Fruit fly (Drosophila melanogaster) whole organism, embryonic: ENCODE results near the gene CG4020.

ENCODE experiments used
- C15 ChIP-seq: fragments of 200-800 bp; sonication (Bioruptor generic); IDR thresholded peaks from 3 replicates; pipeline ENCODE4 v1.3.6; 2022; ENCODE audit warnings: missing biosample characterization, missing genetic modification characterization
- CG11085 ChIP-seq: fragments of 200-800 bp; sonication (Bioruptor generic); IDR thresholded peaks from 2 replicates; pipeline ENCODE4 v1.3.6; 2022; ENCODE audit warnings: missing biosample characterization, missing genetic modification characterization
- CG11560 ChIP-seq: fragments of 200-800 bp; sonication (Bioruptor generic); IDR thresholded peaks from 3 replicates; pipeline ENCODE4 v1.3.6; 2022; ENCODE audit warnings: missing biosample characterization, missing genetic modification characterization
- CG12219 ChIP-seq: fragments of 200-800 bp; sonication (Bioruptor generic); optimal IDR thresholded peaks from 3 replicates; lab custom pipeline; 2018; ENCODE audit warnings: missing biosample characterization, mild to moderate bottlenecking, missing genetic modification characterization
- CG12744 ChIP-seq: fragments of 200-800 bp; sonication (Bioruptor generic); optimal IDR thresholded peaks from 2 replicates; lab custom pipeline; 2016; ENCODE audit warnings: missing biosample characterization, missing genetic modification characterization
- CG12769 ChIP-seq: fragments of 200-800 bp; sonication (Bioruptor generic); optimal IDR thresholded peaks from 2 replicates; lab custom pipeline; 2019; ENCODE audit warnings: missing biosample characterization, mild to moderate bottlenecking, missing genetic modification characterization, moderate library complexity
- CG16863 ChIP-seq: fragments of 200-800 bp; sonication (Bioruptor generic); optimal IDR thresholded peaks from 3 replicates; lab custom pipeline; 2016; ENCODE audit warnings: missing biosample characterization, missing genetic modification characterization
- CG17385 ChIP-seq: fragments of 200-800 bp; sonication (Bioruptor generic); optimal IDR thresholded peaks from 3 replicates; lab custom pipeline; 2018; ENCODE audit warnings: missing biosample characterization, mild to moderate bottlenecking, missing genetic modification characterization
- CG17612 ChIP-seq: fragments of 200-800 bp; sonication (Bioruptor generic); IDR thresholded peaks from 2 replicates; pipeline ENCODE4 v1.3.6; 2022; ENCODE audit warnings: missing biosample characterization, missing genetic modification characterization
- CG17802 ChIP-seq: fragments of 200-800 bp; sonication (Bioruptor generic); optimal IDR thresholded peaks from 2 replicates; lab custom pipeline; 2018; ENCODE audit warnings: missing biosample characterization, mild to moderate bottlenecking, missing genetic modification characterization, moderate library complexity
- CG1832 ChIP-seq: fragments of 200-800 bp; sonication (Bioruptor generic); optimal IDR thresholded peaks from 2 replicates; lab custom pipeline; 2017; ENCODE audit warnings: missing biosample characterization, mild to moderate bottlenecking, missing genetic modification characterization, inconsistent platforms
- CG31224 ChIP-seq: fragments of 200-800 bp; sonication (Bioruptor generic); IDR thresholded peaks from 2 replicates; pipeline ENCODE4 v1.3.6; 2022; ENCODE audit warnings: missing biosample characterization, missing genetic modification characterization
- CG34376 ChIP-seq: fragments of 200-800 bp; sonication (Bioruptor generic); optimal IDR thresholded peaks from 2 replicates; lab custom pipeline; 2018; ENCODE audit warnings: missing biosample characterization, mild to moderate bottlenecking, missing genetic modification characterization
- CG42726 ChIP-seq: fragments of 200-800 bp; sonication (Bioruptor generic); IDR thresholded peaks from 2 replicates; pipeline ENCODE4 v1.3.6; 2022; ENCODE audit warnings: missing biosample characterization, missing genetic modification characterization; ENCODE audit not compliant: partially characterized antibody
- CG6254 ChIP-seq: fragments of 200-800 bp; sonication (Bioruptor generic); optimal IDR thresholded peaks from 3 replicates; lab custom pipeline; 2017; ENCODE audit warnings: mild to moderate bottlenecking, missing biosample characterization, missing genetic modification reagents, missing genetic modification characterization
- CG6791 ChIP-seq: fragments of 200-800 bp; sonication (Bioruptor generic); IDR thresholded peaks from 3 replicates; pipeline ENCODE4 v1.3.6; 2022; ENCODE audit warnings: missing biosample characterization, missing genetic modification characterization; ENCODE audit not compliant: partially characterized antibody
- CG7357 ChIP-seq: fragments of 200-800 bp; sonication (Bioruptor generic); IDR thresholded peaks from 3 replicates; pipeline ENCODE4 v1.3.6; 2022; ENCODE audit warnings: missing biosample characterization, missing genetic modification characterization
- CG7745 ChIP-seq: fragments of 200-800 bp; sonication (Bioruptor generic); optimal IDR thresholded peaks from 2 replicates; lab custom pipeline; 2018; ENCODE audit warnings: missing biosample characterization, mild to moderate bottlenecking, missing genetic modification characterization, moderate library complexity
- CG8388 ChIP-seq: fragments of 200-800 bp; sonication (Bioruptor generic); optimal IDR thresholded peaks from 2 replicates; lab custom pipeline; 2019; ENCODE audit warnings: missing biosample characterization, mild to moderate bottlenecking, missing genetic modification characterization, moderate library complexity
- CG8478 ChIP-seq: fragments of >200 bp; optimal IDR thresholded peaks from 2 replicates; lab custom pipeline; 2018
- D19A ChIP-seq: fragments of 200-800 bp; optimal IDR thresholded peaks from 3 replicates; lab custom pipeline; 2019; ENCODE audit warnings: missing biosample characterization, mild to moderate bottlenecking, missing genetic modification characterization, moderate library complexity
- Dll ChIP-seq: fragments of 200-800 bp; sonication (Bioruptor generic); IDR thresholded peaks from 4 replicates; pipeline ENCODE4 v1.3.6; 2022; ENCODE audit warnings: missing biosample characterization, missing genetic modification characterization; ENCODE audit not compliant: partially characterized antibody
- Dref ChIP-seq: fragments of 200-800 bp; sonication (Bioruptor generic); IDR thresholded peaks from 2 replicates; pipeline ENCODE4 v1.3.6; 2022; ENCODE audit warnings: missing biosample characterization, missing genetic modification characterization
- Elba2 ChIP-seq: fragments of 200-800 bp; sonication (Bioruptor generic); optimal IDR thresholded peaks from 3 replicates; lab custom pipeline; 2016; ENCODE audit warnings: missing biosample characterization, missing genetic modification characterization
- Jarid2 ChIP-seq: fragments of 200-800 bp; sonication (Bioruptor generic); optimal IDR thresholded peaks from 3 replicates; lab custom pipeline; 2017; ENCODE audit warnings: mild to moderate bottlenecking, missing biosample characterization, missing genetic modification reagents, missing genetic modification characterization
- Med ChIP-seq: fragments of 200-800 bp; sonication (Bioruptor generic); peaks from one replicate; lab custom pipeline; 2016; ENCODE audit warnings: missing biosample characterization, missing genetic modification characterization, mild to moderate bottlenecking, inconsistent platforms, moderate library complexity
- NK7.1 ChIP-seq: fragments of 200-800 bp; sonication (Bioruptor generic); optimal IDR thresholded peaks from 3 replicates; lab custom pipeline; 2016; ENCODE audit warnings: missing biosample characterization, missing genetic modification characterization
- Opbp ChIP-seq: fragments of 200-800 bp; sonication (Bioruptor generic); IDR thresholded peaks from 3 replicates; pipeline ENCODE4 v1.3.6; 2022; ENCODE audit warnings: missing biosample characterization, missing genetic modification characterization; ENCODE audit not compliant: partially characterized antibody
- Pdp1 ChIP-seq, 2 experiments: fragments of 200-800 bp; sonication (Bioruptor generic); optimal IDR thresholded peaks; 3 replicates each; lab custom pipeline; 2016; ENCODE audit warnings: missing biosample characterization in 2 of 2, missing genetic modification characterization in 2 of 2, mild to moderate bottlenecking in 1 of 2, moderate library complexity in 1 of 2
- Poxn ChIP-seq: fragments of 200-800 bp; sonication (Bioruptor generic); IDR thresholded peaks from 2 replicates; pipeline ENCODE4 v1.3.6; 2022; ENCODE audit warnings: missing biosample characterization, missing genetic modification characterization
- Sry-δ ChIP-seq: fragments of 200-800 bp; sonication (Bioruptor generic); optimal IDR thresholded peaks from 2 replicates; lab custom pipeline; 2016; ENCODE audit warnings: missing biosample characterization, missing genetic modification characterization
- az2 ChIP-seq: fragments of 200-800 bp; sonication (Bioruptor generic); optimal IDR thresholded peaks from 3 replicates; lab custom pipeline; 2016; ENCODE audit warnings: missing biosample characterization, missing genetic modification characterization
- chn ChIP-seq: fragments of 200-800 bp; sonication (Bioruptor generic); optimal IDR thresholded peaks from 2 replicates; lab custom pipeline; 2016; ENCODE audit warnings: missing biosample characterization, missing genetic modification characterization
- crc ChIP-seq: fragments of 200-800 bp; sonication (Bioruptor generic); optimal IDR thresholded peaks from 2 replicates; lab custom pipeline; 2016; ENCODE audit warnings: missing biosample characterization, missing genetic modification characterization
- crp ChIP-seq, 2 experiments: fragments of 200-800 bp; sonication (Bioruptor generic); optimal IDR thresholded peaks; 2 replicates in 1 of 2; 3 replicates in 1 of 2; lab custom pipeline; 2017; ENCODE audit warnings: missing biosample characterization in 2 of 2, missing genetic modification characterization in 2 of 2, mild to moderate bottlenecking in 1 of 2, moderate library complexity in 1 of 2
- cwo ChIP-seq: fragments of 200-800 bp; sonication (Bioruptor generic); optimal IDR thresholded peaks from 3 replicates; lab custom pipeline; 2017; ENCODE audit warnings: missing biosample characterization, missing genetic modification characterization, mild to moderate bottlenecking, moderate library complexity, missing genetic modification reagents
- dysf ChIP-seq: fragments of 200-800 bp; sonication (Bioruptor generic); IDR thresholded peaks from 3 replicates; pipeline ENCODE4 v1.3.6; 2022; ENCODE audit warnings: missing biosample characterization, missing genetic modification characterization
- eyg ChIP-seq: fragments of 200-800 bp; sonication (Bioruptor generic); optimal IDR thresholded peaks from 3 replicates; lab custom pipeline; 2016; ENCODE audit warnings: missing biosample characterization, missing genetic modification characterization
- fd102C ChIP-seq: fragments of 200-800 bp; sonication (Bioruptor generic); optimal IDR thresholded peaks from 2 replicates; lab custom pipeline; 2018; ENCODE audit warnings: missing biosample characterization, mild to moderate bottlenecking, missing genetic modification characterization, moderate library complexity
- gce ChIP-seq: fragments of 200-800 bp; sonication (Bioruptor generic); IDR thresholded peaks from 3 replicates; pipeline ENCODE4 v1.3.6; 2022; ENCODE audit warnings: missing biosample characterization, missing genetic modification characterization
- ham ChIP-seq: fragments of 200-800 bp; sonication (Bioruptor generic); IDR thresholded peaks from 2 replicates; pipeline ENCODE4 v1.3.6; 2022; ENCODE audit warnings: missing biosample characterization, missing genetic modification characterization
- insv ChIP-seq, 2 experiments: fragments of 200-800 bp; sonication (Bioruptor generic); optimal IDR thresholded peaks; 3 replicates each; lab custom pipeline; 2016 to 2018; ENCODE audit warnings: missing biosample characterization in 2 of 2, missing genetic modification characterization in 2 of 2
- lab ChIP-seq: fragments of 200-800 bp; sonication (Bioruptor generic); optimal IDR thresholded peaks from 3 replicates; lab custom pipeline; 2017; ENCODE audit warnings: missing biosample characterization, missing genetic modification characterization, mild to moderate bottlenecking, moderate library complexity, missing genetic modification reagents
- prd ChIP-seq, 3 experiments: fragments of >200 bp in 2 of 3; fragments of 200-800 bp in 1 of 3; sonication (Bioruptor generic) in 1 of 3; optimal IDR thresholded peaks in 2 of 3; IDR thresholded peaks in 1 of 3; 2 replicates in 2 of 3; 3 replicates in 1 of 3; pipeline versions ENCODE4 v1.3.6 to Lab custom; 2017 to 2022; ENCODE audit warnings: missing biosample characterization in 1 of 3, missing genetic modification characterization in 1 of 3
- tin ChIP-seq: fragments of 200-800 bp; sonication (Bioruptor generic); optimal IDR thresholded peaks from 3 replicates; lab custom pipeline; 2016; ENCODE audit warnings: missing biosample characterization, missing genetic modification characterization
- yki ChIP-seq: fragments of >200 bp; optimal IDR thresholded peaks from 3 replicates; lab custom pipeline; 2018
- zen ChIP-seq: fragments of 200-800 bp; sonication (Bioruptor generic); optimal IDR thresholded peaks from 3 replicates; lab custom pipeline; 2018; ENCODE audit warnings: missing biosample characterization, mild to moderate bottlenecking, missing genetic modification characterization, moderate library complexity
- zen2 ChIP-seq: fragments of 200-800 bp; sonication (Bioruptor generic); IDR thresholded peaks from 3 replicates; pipeline ENCODE4 v1.3.6; 2022; ENCODE audit warnings: missing biosample characterization, missing genetic modification characterization; ENCODE audit not compliant: partially characterized antibody

CG4020 gene

dm6 chrX:5891666-5892444, 13.7 kb upstream of the CG4020 start (continued):
- TF ChIP-seq Elba2 (no peak), insv (GFP tag; optimal IDR thresholded peaks at IDR 0.05; lab: Kevin White, UChicago) (no peak), zen (no peak), Sry-δ (GFP tag; lab: Kevin White, UChicago) (no peak), Dref (GFP tag; lab: Robert Waterston, UW) (no peak), CG16863 (no peak), fd102C (GFP tag; lab: Kevin White, UChicago) (no peak), CG17385 (peak; percentile 8), CG8388 (GFP tag; lab: Kevin White, UChicago) (peak; percentile 6), crp (GFP tag; optimal IDR thresholded peaks at IDR 0.05; lab: Kevin White, UChicago) (no peak), CG8478 (no peak), crc (GFP tag; lab: Kevin White, UChicago) (no peak), CG11560 (tag; lab: Robert Waterston, UW) (no peak), Poxn (GFP tag; lab: Robert Waterston, UW) (0 out of 2 replicates have a peak, but pooled peaks have one; percentile 46), dysf (GFP tag; lab: Robert Waterston, UW) (peak; percentile 52; the same call in 2 of the 3 replicates), zen2 (no peak), CG17802 (tag; lab: Kevin White, UChicago) (peak; percentile 3), CG1832 (GFP tag; lab: Kevin White, UChicago) (no peak), gce (GFP tag; lab: Robert Waterston, UW) (no peak), Med (GFP tag; lab: Kevin White, UChicago) (peak; percentile 92), az2 (GFP tag; lab: Kevin White, UChicago) (peak; percentile 42), Pdp1 (GFP tag; optimal IDR thresholded peaks at IDR 0.05; lab: Kevin White, UChicago) (peak in 1 of 2 experiments; percentile 36), CG34376 (no peak), CG7357 (GFP tag; lab: Robert Waterston, UW) (no peak), CG12744 (GFP tag; lab: Kevin White, UChicago) (no peak), Opbp (no peak), CG6254 (GFP tag; lab: Kevin White, UChicago) (no peak), Jarid2 (GFP tag; lab: Kevin White, UChicago) (no peak), CG6791 (GFP tag; lab: Robert Waterston, UW) (no peak), yki (lab: Kevin White, UChicago) (no peak), cwo (peak; percentile 19), NK7.1 (GFP tag; lab: Kevin White, UChicago) (no peak), C15 (GFP tag; lab: Robert Waterston, UW) (no peak), Dll (GFP tag; lab: Robert Waterston, UW) (no peak), eyg (no peak), lab (GFP tag; lab: Kevin White, UChicago) (peak; percentile 63), tin (peak; percentile 21), D19A (tag; lab: Kevin White, UChicago) (no peak), CG42726 (GFP tag; lab: Robert Waterston, UW) (no peak), CG7745 (tag; lab: Kevin White, UChicago) (no peak), chn (GFP tag; lab: Kevin White, UChicago) (peak; percentile 21), CG31224 (peak; percentile 43; the same call in 1 of the 2 replicates), ham (GFP tag; lab: Robert Waterston, UW) (no peak), CG11085 (GFP tag; lab: Robert Waterston, UW) (peak; percentile 52; the same call in 1 of the 2 replicates), CG12769 (tag; lab: Kevin White, UChicago) (peak; percentile 54), CG12219 (GFP tag; lab: Kevin White, UChicago) (no peak), CG17612 (GFP tag; lab: Robert Waterston, UW) (no peak), prd (optimal IDR thresholded peaks at IDR 0.05; lab: Kevin White, UChicago) (no peak), prd (GFP tag; IDR thresholded peaks at IDR 0.05; lab: Robert Waterston, UW) (peak; percentile 49; the same call in 2 of the 3 replicates)
